Fruit fly (Drosophila melanogaster) whole organism, embryonic: ENCODE results near the gene CG17376.
A peak's percentile ranks its signal among the peaks of the same experiment; 100 is the strongest.

Source experiments
- Awh ChIP-seq: fragments of 200-800 bp; sonication (Bioruptor generic); IDR thresholded peaks from 2 replicates; pipeline ENCODE4, ENCODE4 v1.3.6; 2022; ENCODE audit warnings: missing biosample characterization, missing genetic modification characterization
- Bgb ChIP-seq: fragments of 200-800 bp; sonication (Bioruptor generic); IDR thresholded peaks from 2 replicates; pipeline ENCODE4 v1.3.6; 2022; ENCODE audit warnings: missing biosample characterization, missing genetic modification characterization; ENCODE audit not compliant: partially characterized antibody
- CG10654 ChIP-seq: fragments of 200-800 bp; sonication (Bioruptor generic); optimal IDR thresholded peaks from 2 replicates; lab custom pipeline; 2016; ENCODE audit warnings: missing biosample characterization, missing genetic modification characterization
- CG12155 ChIP-seq: fragments of 200-800 bp; sonication (Bioruptor generic); optimal IDR thresholded peaks from 3 replicates; lab custom pipeline; 2016; ENCODE audit warnings: missing biosample characterization, missing genetic modification characterization
- CG13894 ChIP-seq: fragments of 200-800 bp; sonication (Bioruptor generic); optimal IDR thresholded peaks from 3 replicates; lab custom pipeline; 2018; ENCODE audit warnings: missing biosample characterization, mild to moderate bottlenecking, missing genetic modification characterization, moderate library complexity
- CG15011 ChIP-seq: fragments of 200-800 bp; sonication (Bioruptor generic); optimal IDR thresholded peaks from 3 replicates; lab custom pipeline; 2018; ENCODE audit warnings: missing biosample characterization, mild to moderate bottlenecking, missing genetic modification characterization
- CG17385 ChIP-seq: fragments of 200-800 bp; sonication (Bioruptor generic); optimal IDR thresholded peaks from 3 replicates; lab custom pipeline; 2018; ENCODE audit warnings: missing biosample characterization, mild to moderate bottlenecking, missing genetic modification characterization
- CG2199 ChIP-seq: fragments of 200-800 bp; sonication (Bioruptor generic); IDR thresholded peaks from 3 replicates; pipeline ENCODE4 v1.3.6; 2022; ENCODE audit warnings: missing biosample characterization, missing genetic modification characterization
- CG2875 ChIP-seq: fragments of 200-800 bp; sonication (Bioruptor generic); optimal IDR thresholded peaks from 2 replicates; lab custom pipeline; 2017; ENCODE audit warnings: missing biosample characterization, mild to moderate bottlenecking, missing genetic modification characterization, missing genetic modification reagents
- CHES-1-like ChIP-seq: fragments of 200-800 bp; sonication (Bioruptor generic); optimal IDR thresholded peaks from 2 replicates; lab custom pipeline; 2016; ENCODE audit warnings: missing biosample characterization, missing genetic modification characterization
- Dip3 ChIP-seq: fragments of 200-800 bp; sonication (Bioruptor generic); optimal IDR thresholded peaks from 3 replicates; lab custom pipeline; 2016; ENCODE audit warnings: missing biosample characterization, missing genetic modification characterization
- Dll ChIP-seq: fragments of 200-800 bp; sonication (Bioruptor generic); IDR thresholded peaks from 4 replicates; pipeline ENCODE4 v1.3.6; 2022; ENCODE audit warnings: missing biosample characterization, missing genetic modification characterization; ENCODE audit not compliant: partially characterized antibody
- Ets65A ChIP-seq: fragments of 200-800 bp; sonication (Bioruptor generic); peaks from one replicate; lab custom pipeline; 2016; ENCODE audit warnings: missing biosample characterization, missing genetic modification characterization
- H2.0 ChIP-seq: fragments of 200-800 bp; sonication (Bioruptor generic); IDR thresholded peaks from 2 replicates; pipeline ENCODE4 v1.3.6; 2022; ENCODE audit warnings: missing biosample characterization, missing genetic modification characterization
- HLH4C ChIP-seq: fragments of 200-800 bp; sonication (Bioruptor generic); IDR thresholded peaks from 3 replicates; pipeline ENCODE4 v1.3.6; 2022; ENCODE audit warnings: missing biosample characterization, missing genetic modification characterization; ENCODE audit not compliant: partially characterized antibody
- Hey ChIP-seq: fragments of 200-800 bp; sonication (Bioruptor generic); optimal IDR thresholded peaks from 3 replicates; lab custom pipeline; 2018; ENCODE audit warnings: missing biosample characterization, mild to moderate bottlenecking, missing genetic modification characterization
- Hr51 ChIP-seq, 2 experiments: fragments of 200-800 bp; sonication (Bioruptor generic); optimal IDR thresholded peaks; 2 replicates in 1 of 2; 3 replicates in 1 of 2; lab custom pipeline; 2016 to 2018; ENCODE audit warnings: missing biosample characterization in 2 of 2, missing genetic modification characterization in 2 of 2, mild to moderate bottlenecking in 1 of 2, moderate library complexity in 1 of 2
- Med ChIP-seq: fragments of 200-800 bp; sonication (Bioruptor generic); peaks from one replicate; lab custom pipeline; 2016; ENCODE audit warnings: missing biosample characterization, missing genetic modification characterization, mild to moderate bottlenecking, inconsistent platforms, moderate library complexity
- NC2β ChIP-seq: fragments of 200-800 bp; sonication (Bioruptor generic); optimal IDR thresholded peaks from 2 replicates; lab custom pipeline; 2016; ENCODE audit warnings: missing biosample characterization, missing genetic modification characterization
- Pdp1 ChIP-seq, 2 experiments: fragments of 200-800 bp; sonication (Bioruptor generic); optimal IDR thresholded peaks; 3 replicates each; lab custom pipeline; 2016; ENCODE audit warnings: missing biosample characterization in 2 of 2, missing genetic modification characterization in 2 of 2, mild to moderate bottlenecking in 1 of 2, moderate library complexity in 1 of 2
- Sry-δ ChIP-seq: fragments of 200-800 bp; sonication (Bioruptor generic); optimal IDR thresholded peaks from 2 replicates; lab custom pipeline; 2016; ENCODE audit warnings: missing biosample characterization, missing genetic modification characterization
- abd-A ChIP-seq: fragments of 200-800 bp; sonication (Bioruptor generic); optimal IDR thresholded peaks from 3 replicates; lab custom pipeline; 2019; ENCODE audit warnings: missing biosample characterization, mild to moderate bottlenecking, missing genetic modification characterization, moderate library complexity
- ap ChIP-seq: fragments of 200-800 bp; sonication (Bioruptor generic); IDR thresholded peaks from 2 replicates; pipeline ENCODE4 v1.3.6; 2022; ENCODE audit warnings: missing biosample characterization, missing genetic modification characterization
- cg ChIP-seq: fragments of 200-800 bp; sonication (Bioruptor generic); optimal IDR thresholded peaks from 3 replicates; lab custom pipeline; 2019; ENCODE audit warnings: missing biosample characterization, mild to moderate bottlenecking, missing genetic modification characterization, moderate library complexity
- crol ChIP-seq: fragments of 200-800 bp; sonication (Bioruptor generic); IDR thresholded peaks from 2 replicates; pipeline ENCODE4 v1.3.6; 2022; ENCODE audit warnings: missing biosample characterization, missing genetic modification characterization
- crp ChIP-seq, 2 experiments: fragments of 200-800 bp; sonication (Bioruptor generic); optimal IDR thresholded peaks; 2 replicates in 1 of 2; 3 replicates in 1 of 2; lab custom pipeline; 2017; ENCODE audit warnings: missing biosample characterization in 2 of 2, missing genetic modification characterization in 2 of 2, mild to moderate bottlenecking in 1 of 2, moderate library complexity in 1 of 2
- cwo ChIP-seq: fragments of 200-800 bp; sonication (Bioruptor generic); optimal IDR thresholded peaks from 3 replicates; lab custom pipeline; 2017; ENCODE audit warnings: missing biosample characterization, missing genetic modification characterization, mild to moderate bottlenecking, moderate library complexity, missing genetic modification reagents
- dmrt99B ChIP-seq: fragments of 200-800 bp; sonication (Bioruptor generic); optimal IDR thresholded peaks from 2 replicates; lab custom pipeline; 2018; ENCODE audit warnings: missing biosample characterization, mild to moderate bottlenecking, missing genetic modification characterization, moderate library complexity
- dysf ChIP-seq: fragments of 200-800 bp; sonication (Bioruptor generic); IDR thresholded peaks from 3 replicates; pipeline ENCODE4 v1.3.6; 2022; ENCODE audit warnings: missing biosample characterization, missing genetic modification characterization
- eve ChIP-seq, 2 experiments: fragments of >200 bp; optimal IDR thresholded peaks; 2 replicates each; lab custom pipeline; 2017; ENCODE audit warnings: missing biosample characterization in 2 of 2, missing genetic modification characterization in 2 of 2
- fd102C ChIP-seq: fragments of 200-800 bp; sonication (Bioruptor generic); optimal IDR thresholded peaks from 2 replicates; lab custom pipeline; 2018; ENCODE audit warnings: missing biosample characterization, mild to moderate bottlenecking, missing genetic modification characterization, moderate library complexity
- gce ChIP-seq: fragments of 200-800 bp; sonication (Bioruptor generic); IDR thresholded peaks from 3 replicates; pipeline ENCODE4 v1.3.6; 2022; ENCODE audit warnings: missing biosample characterization, missing genetic modification characterization
- gro ChIP-seq: fragments of 200-800 bp; sonication (Bioruptor generic); optimal IDR thresholded peaks from 2 replicates; lab custom pipeline; 2016; ENCODE audit warnings: missing biosample characterization, missing genetic modification characterization
- gt ChIP-seq: fragments of 200-800 bp; sonication (Bioruptor generic); IDR thresholded peaks from 2 replicates; pipeline ENCODE4 v1.3.6; 2022; ENCODE audit warnings: missing biosample characterization, missing genetic modification characterization
- inv ChIP-seq: fragments of 200-800 bp; sonication (Bioruptor generic); IDR thresholded peaks from 2 replicates; pipeline ENCODE4 v1.3.6; 2022; ENCODE audit warnings: missing biosample characterization, missing genetic modification characterization; ENCODE audit not compliant: partially characterized antibody
- knrl ChIP-seq: fragments of 200-800 bp; sonication (Bioruptor generic); IDR thresholded peaks from 3 replicates; pipeline ENCODE4 v1.3.6; 2022; ENCODE audit warnings: missing biosample characterization, missing genetic modification characterization; ENCODE audit not compliant: partially characterized antibody
- lilli ChIP-seq: fragments of 200-800 bp; sonication (Bioruptor generic); optimal IDR thresholded peaks from 3 replicates; lab custom pipeline; 2016; ENCODE audit warnings: missing biosample characterization, missing genetic modification characterization
- pita ChIP-seq: fragments of 200-800 bp; sonication (Bioruptor generic); optimal IDR thresholded peaks from 2 replicates; lab custom pipeline; 2017; ENCODE audit warnings: missing biosample characterization, mild to moderate bottlenecking, missing genetic modification characterization
- row ChIP-seq: fragments of 200-800 bp; sonication (Bioruptor generic); IDR thresholded peaks from 3 replicates; pipeline ENCODE4 v1.3.6; 2022; ENCODE audit warnings: missing biosample characterization, missing genetic modification characterization
- salm ChIP-seq: fragments of 200-800 bp; sonication (Bioruptor generic); optimal IDR thresholded peaks from 2 replicates; lab custom pipeline; 2018; ENCODE audit warnings: missing biosample characterization, mild to moderate bottlenecking, missing genetic modification characterization
- sens ChIP-seq: fragments of 200-800 bp; sonication (Bioruptor generic); peaks from one replicate; lab custom pipeline; 2016; ENCODE audit warnings: missing biosample characterization, missing genetic modification characterization
- sens-2 ChIP-seq: fragments of 200-800 bp; sonication (Bioruptor generic); IDR thresholded peaks from 2 replicates; pipeline ENCODE4 v1.3.6; 2022; ENCODE audit warnings: missing biosample characterization, missing genetic modification characterization
- sqz ChIP-seq: fragments of 200-800 bp; sonication (Bioruptor generic); optimal IDR thresholded peaks from 3 replicates; lab custom pipeline; 2018; ENCODE audit warnings: missing biosample characterization, mild to moderate bottlenecking, missing genetic modification characterization
- unc-4 ChIP-seq: fragments of 200-800 bp; sonication (Bioruptor generic); IDR thresholded peaks from 2 replicates; pipeline ENCODE4 v1.3.6; 2022; ENCODE audit warnings: missing biosample characterization, missing genetic modification characterization; ENCODE audit not compliant: partially characterized antibody
- vvl ChIP-seq: fragments of 200-800 bp; sonication (Bioruptor generic); IDR thresholded peaks from 2 replicates; pipeline ENCODE4 v1.3.6; 2022; ENCODE audit warnings: missing biosample characterization, missing genetic modification characterization
- z ChIP-seq: fragments of 200-800 bp; sonication (Bioruptor generic); IDR thresholded peaks from 3 replicates; pipeline ENCODE4 v1.3.6; 2022; ENCODE audit warnings: missing biosample characterization, missing genetic modification characterization

The CG17376 gene

dm6 chr2L:6785583-6785982 is 15.1 kb downstream of the CG17376 start:
- TF ChIP-seq crol: 0 out of 2 replicates have a peak, but pooled peaks have one; percentile 13
- no peak for TF ChIP-seq pita (GFP tag; lab: Kevin White, UChicago)
- TF ChIP-seq CG17385 (GFP tag; lab: Kevin White, UChicago): no peak
- TF ChIP-seq Med: peak; percentile 27
- TF ChIP-seq gro: no peak
- TF ChIP-seq CG13894 (tag; lab: Kevin White, UChicago): peak; percentile 4
- peak in 1 of 2 experiments; percentile 18 for TF ChIP-seq eve (GFP tag; optimal IDR thresholded peaks at IDR 0.05; lab: Kevin White, UChicago)
- peak; percentile 32 for TF ChIP-seq Hey
- TF ChIP-seq Pdp1 (GFP tag; optimal IDR thresholded peaks at IDR 0.05; lab: Kevin White, UChicago): peak in 1 of 2 experiments; percentile 29
- no peak for TF ChIP-seq ap
- no peak for TF ChIP-seq Sry-δ (GFP tag; lab: Kevin White, UChicago)

- TF ChIP-seq dmrt99B (tag; lab: Kevin White, UChicago) (no peak), sqz (GFP tag; lab: Kevin White, UChicago) (peak; percentile 43), Med (peak; percentile 36), Awh (0 out of 2 replicates have a peak, but pooled peaks have one; percentile 16), sens-2 (GFP tag; lab: Robert Waterston, UW) (no peak), sens (GFP tag; lab: Kevin White, UChicago) (peak; percentile 65)
Observed at dm6 chr2L:6784235-6784634, 16.5 kb downstream of the CG17376 start.

dm6 chr2L:6783395-6783794 is 17.3 kb downstream of the CG17376 start:
- TF ChIP-seq Pdp1 (GFP tag; optimal IDR thresholded peaks at IDR 0.05; lab: Kevin White, UChicago): no peak
- TF ChIP-seq fd102C: no peak
- peak; percentile 23; the same call in 1 of the 3 replicates for TF ChIP-seq dysf (GFP tag; lab: Robert Waterston, UW)
- TF ChIP-seq salm: no peak
- TF ChIP-seq Ets65A: peak; percentile 16
- peak; percentile 38 for TF ChIP-seq cg (GFP tag; lab: Kevin White, UChicago)
- no peak for TF ChIP-seq abd-A (tag; lab: Kevin White, UChicago)
- 0 out of 3 replicates have a peak, but pooled peaks have one; percentile 35 for TF ChIP-seq gce (GFP tag; lab: Robert Waterston, UW)
- TF ChIP-seq crol: peak; percentile 59
- 0 out of 3 replicates have a peak, but pooled peaks have one; percentile 13 for TF ChIP-seq HLH4C (GFP tag; lab: Robert Waterston, UW)
- TF ChIP-seq Med: peak; percentile 39
- TF ChIP-seq vvl (GFP tag; lab: Robert Waterston, UW): peak; percentile 10; the same call in 1 of the 2 replicates
- no peak for TF ChIP-seq Dip3 (GFP tag; lab: Kevin White, UChicago)
- TF ChIP-seq cwo: no peak
- no peak for TF ChIP-seq H2.0 (GFP tag; lab: Robert Waterston, UW)
- TF ChIP-seq CG2199 (GFP tag; lab: Robert Waterston, UW): 0 out of 3 replicates have a peak, but pooled peaks have one; percentile 31

dm6 chr2L:6774853-6775252 is 25.8 kb downstream of the CG17376 start:
- no peak for TF ChIP-seq CG2875
- no peak for TF ChIP-seq lilli
- peak; percentile 68 for TF ChIP-seq unc-4
- no peak for TF ChIP-seq z (GFP tag; lab: Robert Waterston, UW)
- TF ChIP-seq CG12155 (GFP tag; lab: Kevin White, UChicago): no peak
- TF ChIP-seq Hr51 (GFP tag; optimal IDR thresholded peaks at IDR 0.05; lab: Kevin White, UChicago): no peak
- no peak for TF ChIP-seq CG2199 (GFP tag; lab: Robert Waterston, UW)
- TF ChIP-seq CG15011 (GFP tag; lab: Kevin White, UChicago): no peak
- TF ChIP-seq Dll: peak; percentile 84
- TF ChIP-seq inv (GFP tag; lab: Robert Waterston, UW): 0 out of 2 replicates have a peak, but pooled peaks have one; percentile 11
- no peak for TF ChIP-seq gt
- TF ChIP-seq Med: no peak
- peak; percentile 34; the same call in 1 of the 2 replicates for TF ChIP-seq Bgb (GFP tag; lab: Robert Waterston, UW)
- TF ChIP-seq CHES-1-like (GFP tag; lab: Kevin White, UChicago): no peak
- TF ChIP-seq row (GFP tag; lab: Robert Waterston, UW): peak; percentile 73
- no peak for TF ChIP-seq CG10654
- peak; percentile 60; the same call in 2 of the 3 replicates for TF ChIP-seq knrl
- TF ChIP-seq crp (GFP tag; optimal IDR thresholded peaks at IDR 0.05; lab: Kevin White, UChicago): no peak
- no peak for TF ChIP-seq NC2β (GFP tag; lab: Kevin White, UChicago)
